Worm (Caenorhabditis elegans): ENCODE measurements around the gene T11B7.1.
A peak's percentile ranks its signal among the peaks of the same experiment; 100 is the strongest.

Gene T11B7.1

ce11 chrIV:8822598-8822997 lies 17.9 kb upstream of the T11B7.1 start:
- TF ChIP-seq R02D3.7 (tag; optimal IDR thresholded peaks at IDR 0.05) (peak; percentile 45), unc-62 (GFP tag; optimal IDR thresholded peaks at IDR 0.05) (no peak), nfya-1 (tag; optimal IDR thresholded peaks at IDR 0.05; ENCODE audit: insufficient read depth) (peak; percentile 20), ceh-28 (tag; optimal IDR thresholded peaks at IDR 0.05) (peak; percentile 23), nhr-43 (tag; optimal IDR thresholded peaks at IDR 0.05; ENCODE audit: poor library complexity, severe bottlenecking) (peak; percentile 63), elt-1 (tag; optimal IDR thresholded peaks at IDR 0.05) (peak; percentile 1), nhr-23 (tag; optimal IDR thresholded peaks at IDR 0.05) (peak; percentile 0), mdl-1 (tag; optimal IDR thresholded peaks at IDR 0.05) (no peak), nhr-25 (tag; optimal IDR thresholded peaks at IDR 0.05) (peak; percentile 79), elt-3 (tag; optimal IDR thresholded peaks at IDR 0.05) (peak in 1 of 3 experiments; percentile 64), nhr-11 (tag; optimal IDR thresholded peaks at IDR 0.05) (no peak)

ce11 chrIV:8824145-8824833 lies 16.2 kb upstream of the T11B7.1 start, which contains the start of the genes col-117 and col-3:
Gene col-117 (minus strand): TSS chrIV:8824195.
Gene col-3 (plus strand): TSS chrIV:8824783.
- no peak for TF ChIP-seq fkh-10 (GFP tag; optimal IDR thresholded peaks at IDR 0.05)
- no peak for TF ChIP-seq sea-2 (GFP tag; optimal IDR thresholded peaks at IDR 0.05)
- TF ChIP-seq jun-1 (tag; optimal IDR thresholded peaks at IDR 0.05): no peak
- TF ChIP-seq nhr-76 (tag; optimal IDR thresholded peaks at IDR 0.05): no peak
- TF ChIP-seq fos-1 (tag; optimal IDR thresholded peaks at IDR 0.05): no peak
- TF ChIP-seq elt-1 (tag; optimal IDR thresholded peaks at IDR 0.05): peak; percentile 83
- TF ChIP-seq nhr-77 (tag; optimal IDR thresholded peaks at IDR 0.05): no peak
- TF ChIP-seq ceh-9 (tag; optimal IDR thresholded peaks at IDR 0.05): no peak
- TF ChIP-seq nhr-237 (tag; optimal IDR thresholded peaks at IDR 0.05): no peak
- no peak for TF ChIP-seq eor-1 (tag; optimal IDR thresholded peaks at IDR 0.05)
- no peak for TF ChIP-seq egl-27 (tag; optimal IDR thresholded peaks at IDR 0.05)
- no peak for TF ChIP-seq aly-2 (tag; optimal IDR thresholded peaks at IDR 0.05)
- TF ChIP-seq zag-1 (tag; optimal IDR thresholded peaks at IDR 0.05): no peak
- peak; percentile 86 for TF ChIP-seq nhr-25 (tag; optimal IDR thresholded peaks at IDR 0.05)
- no peak for TF ChIP-seq elt-2 (tag; optimal IDR thresholded peaks at IDR 0.05)
- no peak for TF ChIP-seq mml-1 (tag; optimal IDR thresholded peaks at IDR 0.05)
- no peak for TF ChIP-seq daf-12 (tag; optimal IDR thresholded peaks at IDR 0.05)
- TF ChIP-seq lsy-12 (tag; optimal IDR thresholded peaks at IDR 0.05): no peak
- no peak for TF ChIP-seq unc-62 (GFP tag; optimal IDR thresholded peaks at IDR 0.05)
- peak; percentile 16 for TF ChIP-seq nhr-43 (tag; optimal IDR thresholded peaks at IDR 0.05; ENCODE audit: poor library complexity, severe bottlenecking)
- no peak for TF ChIP-seq egl-5 (tag; optimal IDR thresholded peaks at IDR 0.05)
- peak; percentile 29 for TF ChIP-seq nhr-23 (tag; optimal IDR thresholded peaks at IDR 0.05)
- TF ChIP-seq ztf-11 (tag; optimal IDR thresholded peaks at IDR 0.05): no peak

- TF ChIP-seq nhr-25 (tag; optimal IDR thresholded peaks at IDR 0.05): peak; percentile 58
- TF ChIP-seq lsy-12 (tag; optimal IDR thresholded peaks at IDR 0.05): peak; percentile 6
- TF ChIP-seq daf-12 (tag; optimal IDR thresholded peaks at IDR 0.05): no peak
- TF ChIP-seq ZK546.5 (tag; optimal IDR thresholded peaks at IDR 0.05): no peak
- TF ChIP-seq ama-1 (optimal IDR thresholded peaks at IDR 0.05): no peak
- TF ChIP-seq ceh-82 (tag; optimal IDR thresholded peaks at IDR 0.05): peak; percentile 70
- no peak for TF ChIP-seq fkh-10 (GFP tag; optimal IDR thresholded peaks at IDR 0.05)
- peak; percentile 37 for TF ChIP-seq ceh-28 (tag; optimal IDR thresholded peaks at IDR 0.05)
- peak; percentile 11 for TF ChIP-seq aly-2 (tag; optimal IDR thresholded peaks at IDR 0.05)
- TF ChIP-seq nhr-23 (tag; optimal IDR thresholded peaks at IDR 0.05): peak; percentile 31
- TF ChIP-seq nhr-43 (tag; optimal IDR thresholded peaks at IDR 0.05; ENCODE audit: poor library complexity, severe bottlenecking): peak; percentile 73
- TF ChIP-seq nhr-28 (tag; optimal IDR thresholded peaks at IDR 0.05): no peak
- TF ChIP-seq unc-39 (tag; optimal IDR thresholded peaks at IDR 0.05): no peak
- no peak for TF ChIP-seq unc-62 (GFP tag; optimal IDR thresholded peaks at IDR 0.05)
- TF ChIP-seq elt-2 (tag; optimal IDR thresholded peaks at IDR 0.05): no peak
- peak; percentile 9 for TF ChIP-seq elt-1 (tag; optimal IDR thresholded peaks at IDR 0.05)
- no peak for TF ChIP-seq zag-1 (tag; optimal IDR thresholded peaks at IDR 0.05)
- TF ChIP-seq hmg-11 (tag; optimal IDR thresholded peaks at IDR 0.05): no peak
- peak; percentile 56 for TF ChIP-seq nhr-77 (tag; optimal IDR thresholded peaks at IDR 0.05)
- peak; percentile 49 for TF ChIP-seq R02D3.7 (tag; optimal IDR thresholded peaks at IDR 0.05)
Observed at ce11 chrIV:8825997-8826605, 14.4 kb upstream of the T11B7.1 start.
